Worm (Caenorhabditis elegans) whole organism, L3 larva: ENCODE results near the gene F32D8.14.

Experiments
- aly-2 ChIP-seq: fragments of 150-350 bp; optimal IDR thresholded peaks from 2 replicates; lab custom pipeline; 2014; ENCODE audit warnings: missing biosample characterization, missing genetic modification characterization
- nfya-1 ChIP-seq: sonication (generic microtip); optimal IDR thresholded peaks from 2 replicates; lab custom pipeline; 2017; ENCODE audit warnings: missing genetic modification characterization, mild to moderate bottlenecking, missing compliant biosample characterization, antibody characterized with exemption, moderate library complexity; ENCODE audit not compliant: insufficient read depth
- unc-62 ChIP-seq: fragments of 150-350 bp; sonication (generic microtip); optimal IDR thresholded peaks from 4 replicates; lab custom pipeline; 2014; ENCODE audit warnings: missing biosample characterization, missing genetic modification reagents, missing genetic modification characterization

- TF ChIP-seq aly-2 (tag; lab: Kevin White, UChicago) (no peak), unc-62 (GFP tag; lab: Kevin White, UChicago) (no peak), nfya-1 (tag; lab: Kevin White, UChicago) (no peak)
These were observed 46.6 kb upstream of the F32D8.14 start, which contains the start of gene F17C11.26 for ce11 chrV:10941150-10941549.
